Worm (Caenorhabditis elegans) whole organism, L1 larva: Measurements from ENCODE around the gene gst-30.
"Not testable (repeated sequence)": the region's sequence is repeated elsewhere in the genome, so short reads cannot be mapped to it uniquely, and the experiment has no call there.

Source experiments
- F16B12.6 ChIP-seq: fragments of 150-350 bp; optimal IDR thresholded peaks from 2 replicates; lab custom pipeline; 2014; ENCODE audit warnings: missing biosample characterization, missing genetic modification characterization
- blmp-1 ChIP-seq: fragments of 150-350 bp; optimal IDR thresholded peaks from 2 replicates; lab custom pipeline; 2014; ENCODE audit warnings: missing biosample characterization, missing genetic modification characterization
- ceh-63 ChIP-seq: fragments of 200-800 bp; sonication (Bioruptor generic); optimal IDR thresholded peaks from 2 replicates; lab custom pipeline; 2018; ENCODE audit warnings: mild to moderate bottlenecking, missing genetic modification characterization, missing compliant biosample characterization
- ces-1 ChIP-seq: fragments of 150-350 bp; optimal IDR thresholded peaks from 2 replicates; lab custom pipeline; 2014; ENCODE audit warnings: missing biosample characterization, missing genetic modification reagents, missing genetic modification characterization
- dpl-1 ChIP-seq, 3 experiments: fragments of 150-350 bp in 2 of 3; sonication (generic microtip) in 1 of 3; optimal IDR thresholded peaks; 2 replicates each; lab custom pipeline; 2014 to 2017; ENCODE audit warnings: missing biosample characterization in 3 of 3, missing genetic modification characterization in 3 of 3, missing genetic modification reagents in 3 of 3
- dsc-1 ChIP-seq: sonication (generic microtip); optimal IDR thresholded peaks from 2 replicates; lab custom pipeline; 2016; ENCODE audit warnings: mild to moderate bottlenecking, missing genetic modification characterization, missing compliant biosample characterization
- efl-1 ChIP-seq, 4 experiments: fragments of 150-350 bp; optimal IDR thresholded peaks in 3 of 4; peaks in 1 of 4; 1 replicate in 1 of 4; 2 replicates in 3 of 4; lab custom pipeline; 2014; ENCODE audit warnings: missing biosample characterization in 2 of 4, missing genetic modification characterization in 2 of 4, missing genetic modification reagents in 2 of 4
- efl-3 ChIP-seq: fragments of 200-800 bp; sonication (Bioruptor generic); optimal IDR thresholded peaks from 2 replicates; lab custom pipeline; 2018; ENCODE audit warnings: mild to moderate bottlenecking, missing genetic modification characterization, missing compliant biosample characterization
- elt-3 ChIP-seq, 6 experiments: fragments of 150-350 bp in 1 of 6; sonication (generic microtip); optimal IDR thresholded peaks; 2 replicates each; lab custom pipeline; 2017 to 2018; ENCODE audit warnings: missing biosample characterization in 6 of 6, missing genetic modification characterization in 6 of 6, inconsistent platforms in 1 of 6
- ets-5 ChIP-seq: fragments of 200-800 bp; sonication (Bioruptor generic); IDR thresholded peaks from 2 replicates; pipeline ENCODE4 v1.3.6; 2022; ENCODE audit warnings: missing genetic modification characterization, missing compliant biosample characterization
- fkh-4 ChIP-seq: sonication (generic microtip); optimal IDR thresholded peaks from 2 replicates; lab custom pipeline; 2016; ENCODE audit warnings: missing compliant biosample characterization, missing genetic modification characterization, borderline replicate concordance
- hlh-4 ChIP-seq: sonication (generic microtip); optimal IDR thresholded peaks from 2 replicates; lab custom pipeline; 2016; ENCODE audit warnings: mild to moderate bottlenecking, missing genetic modification characterization, missing compliant biosample characterization
- irx-1 ChIP-seq: sonication (generic microtip); optimal IDR thresholded peaks from 2 replicates; lab custom pipeline; 2016; ENCODE audit warnings: missing genetic modification characterization, missing compliant biosample characterization
- jun-1 ChIP-seq: fragments of 150-350 bp; optimal IDR thresholded peaks from 2 replicates; lab custom pipeline; 2014; ENCODE audit warnings: missing biosample characterization, missing genetic modification reagents, missing genetic modification characterization
- lin-14 ChIP-seq: fragments of 200-800 bp; sonication (Bioruptor generic); optimal IDR thresholded peaks from 2 replicates; lab custom pipeline; 2018; ENCODE audit warnings: mild to moderate bottlenecking, missing genetic modification characterization, moderate library complexity, missing compliant biosample characterization
- lir-3 ChIP-seq: sonication (generic microtip); optimal IDR thresholded peaks from 2 replicates; lab custom pipeline; 2016; ENCODE audit warnings: mild to moderate bottlenecking, missing genetic modification characterization, moderate library complexity, missing compliant biosample characterization; ENCODE audit not compliant: poor library complexity
- lsy-2 ChIP-seq, 2 experiments: fragments of 150-350 bp; optimal IDR thresholded peaks; 2 replicates each; lab custom pipeline; 2014; ENCODE audit warnings: missing biosample characterization in 2 of 2, missing genetic modification characterization in 2 of 2
- mep-1 ChIP-seq: fragments of 150-350 bp; optimal IDR thresholded peaks from 2 replicates; lab custom pipeline; 2014; ENCODE audit warnings: missing biosample characterization, missing genetic modification characterization
- nhr-12 ChIP-seq: sonication (generic microtip); optimal IDR thresholded peaks from 2 replicates; lab custom pipeline; 2017; ENCODE audit warnings: missing biosample characterization, missing genetic modification characterization
- nhr-19 ChIP-seq: fragments of 200-800 bp; sonication (Bioruptor generic); conservative IDR thresholded peaks from 2 replicates; pipeline ENCODE4 v1.3.6; 2022; ENCODE audit warnings: missing genetic modification characterization, missing compliant biosample characterization
- nhr-237 ChIP-seq: fragments of 150-350 bp; optimal IDR thresholded peaks from 2 replicates; lab custom pipeline; 2014; ENCODE audit warnings: missing biosample characterization, missing genetic modification characterization
- nhr-28 ChIP-seq: fragments of 150-350 bp; optimal IDR thresholded peaks from 2 replicates; lab custom pipeline; 2014; ENCODE audit warnings: missing biosample characterization, missing genetic modification characterization
- nhr-76 ChIP-seq: sonication (generic microtip); optimal IDR thresholded peaks from 2 replicates; lab custom pipeline; 2017; ENCODE audit warnings: missing biosample characterization, missing genetic modification characterization
- nhr-85 ChIP-seq: sonication (generic microtip); peaks from one replicate; lab custom pipeline; 2016; ENCODE audit warnings: missing genetic modification characterization, inconsistent platforms, missing compliant biosample characterization
- nhr-90 ChIP-seq: sonication (generic microtip); optimal IDR thresholded peaks from 2 replicates; lab custom pipeline; 2016; ENCODE audit warnings: mild to moderate bottlenecking, missing genetic modification characterization, missing compliant biosample characterization; ENCODE audit not compliant: poor library complexity
- rnt-1 ChIP-seq: sonication (generic microtip); optimal IDR thresholded peaks from 2 replicates; lab custom pipeline; 2016; ENCODE audit warnings: mild to moderate bottlenecking, missing genetic modification characterization, moderate library complexity, missing compliant biosample characterization
- skn-1 ChIP-seq: fragments of 150-350 bp; optimal IDR thresholded peaks from 2 replicates; lab custom pipeline; 2014; ENCODE audit warnings: missing biosample characterization, missing genetic modification characterization
- sox-4 ChIP-seq: sonication (generic microtip); optimal IDR thresholded peaks from 2 replicates; lab custom pipeline; 2016; ENCODE audit warnings: missing genetic modification characterization, missing compliant biosample characterization
- sptf-1 ChIP-seq: fragments of 150-350 bp; optimal IDR thresholded peaks from 2 replicates; lab custom pipeline; 2014; ENCODE audit warnings: missing biosample characterization, missing genetic modification characterization
- sup-37 ChIP-seq: fragments of 200-800 bp; sonication (Bioruptor generic); optimal IDR thresholded peaks from 2 replicates; lab custom pipeline; 2018; ENCODE audit warnings: mild to moderate bottlenecking, missing genetic modification characterization, missing compliant biosample characterization
- tbx-2 ChIP-seq: sonication (generic microtip); optimal IDR thresholded peaks from 2 replicates; lab custom pipeline; 2016; ENCODE audit warnings: missing genetic modification characterization, missing compliant biosample characterization
- tlp-1 ChIP-seq: fragments of 150-350 bp; optimal IDR thresholded peaks from 2 replicates; lab custom pipeline; 2014; ENCODE audit warnings: missing biosample characterization, missing genetic modification characterization
- unc-62 ChIP-seq: fragments of 150-350 bp; optimal IDR thresholded peaks from 2 replicates; lab custom pipeline; 2014; ENCODE audit warnings: missing biosample characterization, missing genetic modification reagents, missing genetic modification characterization
- unc-86 ChIP-seq: sonication (generic microtip); optimal IDR thresholded peaks from 2 replicates; lab custom pipeline; 2016; ENCODE audit warnings: missing genetic modification characterization, missing compliant biosample characterization
- ztf-11 ChIP-seq, 2 experiments: sonication (generic microtip); optimal IDR thresholded peaks; 2 replicates each; lab custom pipeline; 2016 to 2017; ENCODE audit warnings: missing genetic modification characterization in 2 of 2, missing biosample characterization in 1 of 2, missing compliant biosample characterization in 1 of 2

Gene gst-30

DNA sequence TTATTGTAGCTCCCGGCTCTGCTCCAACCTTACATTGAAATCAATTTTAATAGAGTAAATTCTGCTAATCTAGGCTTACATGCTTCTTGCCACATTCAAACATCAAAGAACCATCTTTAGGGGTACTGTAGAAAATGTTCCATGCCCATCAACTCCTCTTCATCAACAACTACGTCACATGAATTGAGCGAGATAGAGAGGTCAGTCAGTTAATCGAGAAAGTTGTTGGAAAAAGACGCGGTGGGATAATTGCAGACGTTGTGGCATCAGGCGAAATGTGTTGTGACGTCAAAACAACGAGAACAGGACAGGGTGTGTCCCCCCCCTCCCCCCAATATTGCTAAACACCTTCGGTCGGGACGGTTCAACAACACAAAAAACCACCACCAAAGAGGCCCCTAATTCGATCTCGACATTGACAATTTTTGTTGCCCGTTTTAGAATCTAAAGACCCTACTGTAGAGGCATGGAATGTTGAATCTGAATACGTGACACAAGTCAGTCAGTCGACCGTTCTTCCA lies 16.3 kb downstream of the gst-30 start (continued):
- no peak for TF ChIP-seq efl-3 (GFP tag; lab: Kevin White, UChicago)
- TF ChIP-seq lir-3 (tag; lab: Kevin White, UChicago), result no peak
- peak; percentile 52 for TF ChIP-seq blmp-1 (tag; lab: Kevin White, UChicago)
- TF ChIP-seq jun-1, result no peak
- TF ChIP-seq ets-5 (GFP tag; lab: Robert Waterston, UW), result no peak
- TF ChIP-seq lsy-2 (tag; optimal IDR thresholded peaks at IDR 0.05; lab: Kevin White, UChicago), result no peak

- TF ChIP-seq skn-1 (tag; lab: Kevin White, UChicago); elt-3 (tag; optimal IDR thresholded peaks at IDR 0.05; lab: Kevin White, UChicago); ceh-63 (GFP tag; lab: Kevin White, UChicago): not testable (repeated sequence)
Observed at ce11 chrII:4916462-4916861, 18.4 kb downstream of the gst-30 start, which contains the start of gene msp-31. TSS of gene msp-31 (minus strand) at chrII:4916562.

- TF ChIP-seq efl-3 (GFP tag; lab: Kevin White, UChicago) (no peak), ces-1 (GFP tag; lab: Kevin White, UChicago) (no peak), tlp-1 (tag; lab: Kevin White, UChicago) (no peak), blmp-1 (tag; lab: Kevin White, UChicago) (no peak), F16B12.6 (tag; lab: Kevin White, UChicago) (no peak), mep-1 (tag; lab: Kevin White, UChicago) (no peak), nhr-28 (tag; lab: Kevin White, UChicago) (no peak), nhr-12 (tag; lab: Kevin White, UChicago) (no peak), tbx-2 (tag; lab: Kevin White, UChicago) (no peak), nhr-90 (tag; lab: Kevin White, UChicago) (no peak), nhr-85 (peak; percentile 71), rnt-1 (tag; lab: Kevin White, UChicago) (no peak), sup-37 (no peak), nhr-76 (tag; lab: Kevin White, UChicago) (no peak), fkh-4 (tag; lab: Kevin White, UChicago) (no peak), sox-4 (tag; lab: Kevin White, UChicago) (no peak), efl-1 (optimal IDR thresholded peaks at IDR 0.05; lab: Kevin White, UChicago) (no peak), efl-1 (GFP tag; optimal IDR thresholded peaks at IDR 0.05 in 1 of 2; lab: Kevin White, UChicago) (peak in 1 of 2 experiments; percentile 63), irx-1 (tag; lab: Kevin White, UChicago) (no peak)
Observed at ce11 chrII:4915572-4915971, 19.3 kb downstream of the gst-30 start.

DNA sequence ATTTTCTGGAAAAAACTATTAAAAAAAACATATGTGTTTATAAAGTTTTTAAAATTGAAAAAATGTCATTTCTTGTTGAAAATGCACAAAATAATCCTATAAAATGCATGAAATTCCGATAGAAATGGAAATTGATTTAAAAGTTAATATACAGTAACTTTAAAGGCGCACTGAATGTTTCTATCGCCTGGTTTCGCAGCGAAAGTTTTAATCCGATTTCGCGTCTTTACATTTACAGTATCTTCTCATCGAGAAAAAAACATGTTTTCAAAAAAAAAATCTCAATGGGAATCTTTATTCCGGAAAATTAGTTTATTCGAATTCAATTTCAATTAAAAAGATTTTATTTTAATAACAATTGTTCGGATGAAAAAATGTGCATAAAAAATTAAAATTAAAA lies 20.6 kb downstream of the gst-30 start, which contains the start of gene R05F9.11:
Gene R05F9.11 (minus strand): TSS at position 5 of the 400 bp plus-strand sequence.
- TF ChIP-seq nhr-19 (GFP tag; lab: Robert Waterston, UW), result no peak
- TF ChIP-seq nhr-237 (tag; lab: Kevin White, UChicago), result no peak
- TF ChIP-seq ztf-11 (tag; optimal IDR thresholded peaks at IDR 0.05; lab: Kevin White, UChicago), result no peak
- no peak for TF ChIP-seq lsy-2 (tag; optimal IDR thresholded peaks at IDR 0.05; lab: Kevin White, UChicago)
- TF ChIP-seq blmp-1 (tag; lab: Kevin White, UChicago), result no peak
- TF ChIP-seq dpl-1 (GFP tag; optimal IDR thresholded peaks at IDR 0.05; lab: Kevin White, UChicago), result no peak
- no peak for TF ChIP-seq irx-1 (tag; lab: Kevin White, UChicago)
- no peak for TF ChIP-seq dsc-1
- no peak for TF ChIP-seq lin-14 (GFP tag; lab: Kevin White, UChicago)
- no peak for TF ChIP-seq nhr-28 (tag; lab: Kevin White, UChicago)
- TF ChIP-seq ceh-63 (GFP tag; lab: Kevin White, UChicago), result no peak
- TF ChIP-seq unc-86 (tag; lab: Kevin White, UChicago), result no peak
- no peak for TF ChIP-seq unc-62
- no peak for TF ChIP-seq hlh-4 (tag; lab: Kevin White, UChicago)
- no peak for TF ChIP-seq efl-1 (optimal IDR thresholded peaks at IDR 0.05; lab: Kevin White, UChicago)
- TF ChIP-seq efl-1 (GFP tag; optimal IDR thresholded peaks at IDR 0.05 in 1 of 2; lab: Kevin White, UChicago), result no peak
- TF ChIP-seq fkh-4 (tag; lab: Kevin White, UChicago), result no peak
- TF ChIP-seq sptf-1 (tag; lab: Kevin White, UChicago), result no peak
